Worm (Caenorhabditis elegans) whole organism, young adult: Measurements from ENCODE around the gene npr-29.
A peak's percentile ranks its signal among the peaks of the same experiment; 100 is the strongest.

Experiments
- B0019.2 ChIP-seq: fragments of 200-800 bp; sonication (Bioruptor generic); conservative IDR thresholded peaks from 2 replicates; pipeline ENCODE4 v1.3.6; 2022; ENCODE audit warnings: missing genetic modification reagents, missing genetic modification characterization, missing compliant biosample characterization
- F22D6.2 ChIP-seq: sonication (generic microtip); optimal IDR thresholded peaks from 2 replicates; lab custom pipeline; 2016; ENCODE audit warnings: mild to moderate bottlenecking, missing genetic modification characterization, missing compliant biosample characterization
- F23B12.7 ChIP-seq: sonication (generic microtip); optimal IDR thresholded peaks from 2 replicates; lab custom pipeline; 2017; ENCODE audit warnings: missing genetic modification characterization, mild to moderate bottlenecking, missing compliant biosample characterization, antibody characterized with exemption, moderate library complexity; ENCODE audit not compliant: insufficient read depth
- F37B4.10 ChIP-seq: fragments of 200-800 bp; sonication (Bioruptor generic); IDR thresholded peaks from 2 replicates; pipeline ENCODE4 v1.3.6; 2022; ENCODE audit warnings: missing genetic modification characterization, missing compliant biosample characterization
- F52B5.7 ChIP-seq: sonication (generic microtip); optimal IDR thresholded peaks from 2 replicates; lab custom pipeline; 2016; ENCODE audit warnings: mild to moderate bottlenecking, missing genetic modification characterization, missing compliant biosample characterization
- F57A8.1 ChIP-seq: fragments of 200-800 bp; sonication (Bioruptor generic); optimal IDR thresholded peaks from 2 replicates; lab custom pipeline; 2018; ENCODE audit warnings: mild to moderate bottlenecking, missing genetic modification characterization, moderate library complexity, missing compliant biosample characterization
- F57C9.4 ChIP-seq: sonication (generic microtip); optimal IDR thresholded peaks from 2 replicates; lab custom pipeline; 2017; ENCODE audit warnings: mild to moderate bottlenecking, missing genetic modification characterization, missing compliant biosample characterization
- Y67H2A.10 ChIP-seq: fragments of 200-800 bp; sonication (Bioruptor generic); conservative IDR thresholded peaks from 2 replicates; pipeline ENCODE4 v1.3.6; 2022; ENCODE audit warnings: missing genetic modification reagents, missing genetic modification characterization, missing compliant biosample characterization
- Y79H2A.3 ChIP-seq: fragments of 200-800 bp; sonication (Bioruptor generic); conservative IDR thresholded peaks from 2 replicates; pipeline ENCODE4 v1.3.6; 2022; ENCODE audit warnings: missing genetic modification reagents, missing genetic modification characterization, missing compliant biosample characterization
- akir-1 ChIP-seq: fragments of 200-800 bp; sonication (Bioruptor generic); optimal IDR thresholded peaks from 2 replicates; lab custom pipeline; 2018; ENCODE audit warnings: mild to moderate bottlenecking, missing genetic modification characterization, moderate library complexity, missing compliant biosample characterization
- athp-1 ChIP-seq: sonication (generic microtip); optimal IDR thresholded peaks from 2 replicates; lab custom pipeline; 2017; ENCODE audit warnings: mild to moderate bottlenecking, missing genetic modification characterization, missing compliant biosample characterization
- attf-3 ChIP-seq: fragments of 200-800 bp; sonication (Bioruptor generic); conservative IDR thresholded peaks from 2 replicates; pipeline ENCODE4 v1.3.6; 2022; ENCODE audit warnings: missing genetic modification reagents, missing genetic modification characterization, missing compliant biosample characterization
- bed-2 ChIP-seq: fragments of 200-800 bp; sonication (Bioruptor generic); IDR thresholded peaks from 2 replicates; pipeline ENCODE4 v1.3.6; 2022; ENCODE audit warnings: missing genetic modification reagents, missing genetic modification characterization, missing compliant biosample characterization
- die-1 ChIP-seq: sonication (generic microtip); optimal IDR thresholded peaks from 2 replicates; lab custom pipeline; 2016; ENCODE audit warnings: missing genotype, mild to moderate bottlenecking, missing genetic modification characterization, missing compliant biosample characterization
- dpl-1 ChIP-seq: fragments of 150-350 bp; optimal IDR thresholded peaks from 2 replicates; lab custom pipeline; 2014; ENCODE audit warnings: missing biosample characterization, missing genetic modification reagents, missing genetic modification characterization
- efl-1 ChIP-seq: fragments of 150-350 bp; optimal IDR thresholded peaks from 2 replicates; lab custom pipeline; 2014; ENCODE audit warnings: missing biosample characterization, missing genetic modification reagents, missing genetic modification characterization
- ekl-4 ChIP-seq: fragments of 200-800 bp; sonication (Bioruptor generic); IDR thresholded peaks from 2 replicates; pipeline ENCODE4 v1.3.6; 2022; ENCODE audit warnings: missing genetic modification reagents, missing genetic modification characterization, missing compliant biosample characterization
- fkh-3 ChIP-seq: sonication (generic microtip); optimal IDR thresholded peaks from 2 replicates; lab custom pipeline; 2016; ENCODE audit warnings: mild to moderate bottlenecking, missing genetic modification characterization, missing compliant biosample characterization
- gei-17 ChIP-seq: fragments of 200-800 bp; sonication (Bioruptor generic); optimal IDR thresholded peaks from 2 replicates; lab custom pipeline; 2018; ENCODE audit warnings: mild to moderate bottlenecking, missing genetic modification characterization, missing compliant biosample characterization
- hlh-12 ChIP-seq: sonication (generic microtip); optimal IDR thresholded peaks from 2 replicates; lab custom pipeline; 2016; ENCODE audit warnings: missing genetic modification characterization, missing compliant biosample characterization
- hlh-26 ChIP-seq: fragments of 200-800 bp; sonication (Bioruptor generic); conservative IDR thresholded peaks from 2 replicates; pipeline ENCODE4 v1.3.6; 2022; ENCODE audit warnings: missing genetic modification reagents, missing genetic modification characterization, missing compliant biosample characterization
- hmg-20 ChIP-seq: fragments of 200-800 bp; sonication (Bioruptor generic); IDR thresholded peaks from 2 replicates; pipeline ENCODE4 v1.3.6; 2022; ENCODE audit warnings: missing genetic modification reagents, missing genetic modification characterization, missing compliant biosample characterization
- hsf-1 ChIP-seq: fragments of 200-800 bp; sonication (Bioruptor generic); IDR thresholded peaks from 2 replicates; pipeline ENCODE4 v1.3.6; 2022; ENCODE audit warnings: missing genetic modification reagents, missing genetic modification characterization, missing compliant biosample characterization
- let-526 ChIP-seq: fragments of 200-800 bp; sonication (Bioruptor generic); IDR thresholded peaks from 2 replicates; pipeline ENCODE4 v1.3.6; 2022; ENCODE audit warnings: missing genetic modification reagents, missing genetic modification characterization, missing compliant biosample characterization
- lsl-1 ChIP-seq: fragments of 200-800 bp; sonication (Bioruptor generic); optimal IDR thresholded peaks from 2 replicates; lab custom pipeline; 2018; ENCODE audit warnings: mild to moderate bottlenecking, missing genetic modification characterization, moderate library complexity, missing compliant biosample characterization
- lsy-27 ChIP-seq: sonication (generic microtip); optimal IDR thresholded peaks from 2 replicates; lab custom pipeline; 2017; ENCODE audit warnings: missing genetic modification characterization, mild to moderate bottlenecking, missing compliant biosample characterization, antibody characterized with exemption, missing genotype, borderline replicate concordance; ENCODE audit not compliant: insufficient read depth
- mcd-1 ChIP-seq: fragments of 200-800 bp; sonication (Bioruptor generic); IDR thresholded peaks from 2 replicates; pipeline ENCODE4 v1.3.6; 2022; ENCODE audit warnings: missing genetic modification reagents, missing genetic modification characterization, missing compliant biosample characterization
- mel-28 ChIP-seq: sonication (generic microtip); optimal IDR thresholded peaks from 2 replicates; lab custom pipeline; 2016; ENCODE audit warnings: borderline replicate concordance, mild to moderate bottlenecking, missing genetic modification characterization, missing compliant biosample characterization
- nhr-120 ChIP-seq: fragments of 200-800 bp; sonication (Bioruptor generic); IDR thresholded peaks from 2 replicates; pipeline ENCODE4 v1.3.6; 2022; ENCODE audit warnings: missing genetic modification characterization, missing compliant biosample characterization
- nhr-90 ChIP-seq: sonication (generic microtip); optimal IDR thresholded peaks from 2 replicates; lab custom pipeline; 2016; ENCODE audit warnings: missing genotype, mild to moderate bottlenecking, missing genetic modification characterization, missing compliant biosample characterization
- rcor-1 ChIP-seq: fragments of 200-800 bp; sonication (Bioruptor generic); IDR thresholded peaks from 2 replicates; pipeline ENCODE4 v1.3.6; 2022; ENCODE audit warnings: missing genetic modification reagents, missing genetic modification characterization, missing compliant biosample characterization
- rpc-1 ChIP-seq, 2 experiments: fragments of 150-350 bp in 1 of 2; sonication (generic microtip) in 1 of 2; optimal IDR thresholded peaks; 2 replicates each; lab custom pipeline; 2014 to 2018; ENCODE audit warnings: missing biosample characterization in 1 of 2, missing genetic modification characterization in 1 of 2, missing genetic modification reagents in 1 of 2, missing genotype in 1 of 2
- snpc-3.4 ChIP-seq: sonication (generic microtip); optimal IDR thresholded peaks from 2 replicates; lab custom pipeline; 2017; ENCODE audit warnings: missing genetic modification characterization, mild to moderate bottlenecking, missing compliant biosample characterization, antibody characterized with exemption, moderate library complexity, missing genotype, missing genetic modification reagents
- snpc-4 ChIP-seq, 5 experiments: fragments of 150-350 bp in 1 of 5; sonication (generic microtip) in 4 of 5; optimal IDR thresholded peaks; 2 replicates each; lab custom pipeline; 2014 to 2018; ENCODE audit warnings: missing genetic modification characterization in 5 of 5, missing biosample characterization in 3 of 5, antibody characterized with exemption in 2 of 5, mild to moderate bottlenecking in 2 of 5, missing compliant biosample characterization in 2 of 5, missing genotype in 2 of 5, moderate library complexity in 2 of 5, missing genetic modification reagents in 1 of 5
- tbx-9 ChIP-seq: sonication (generic microtip); optimal IDR thresholded peaks from 2 replicates; lab custom pipeline; 2016; ENCODE audit warnings: borderline replicate concordance, missing genetic modification characterization, inconsistent platforms, missing compliant biosample characterization
- tlf-1 ChIP-seq: fragments of 200-800 bp; sonication (Bioruptor generic); optimal IDR thresholded peaks from 2 replicates; lab custom pipeline; 2018; ENCODE audit warnings: mild to moderate bottlenecking, missing genetic modification characterization, missing compliant biosample characterization
- unc-130 ChIP-seq: sonication (generic microtip); optimal IDR thresholded peaks from 2 replicates; lab custom pipeline; 2016; ENCODE audit warnings: missing genetic modification reagents, missing genetic modification characterization, missing compliant biosample characterization
- ztf-18 ChIP-seq: sonication (generic microtip); optimal IDR thresholded peaks from 2 replicates; lab custom pipeline; 2016; ENCODE audit warnings: missing genotype, mild to moderate bottlenecking, missing genetic modification characterization, missing compliant biosample characterization
- ztf-22 ChIP-seq: fragments of 200-800 bp; sonication (Bioruptor generic); optimal IDR thresholded peaks from 2 replicates; lab custom pipeline; 2018; ENCODE audit warnings: mild to moderate bottlenecking, missing genetic modification characterization, moderate library complexity, missing compliant biosample characterization

Gene npr-29

DNA sequence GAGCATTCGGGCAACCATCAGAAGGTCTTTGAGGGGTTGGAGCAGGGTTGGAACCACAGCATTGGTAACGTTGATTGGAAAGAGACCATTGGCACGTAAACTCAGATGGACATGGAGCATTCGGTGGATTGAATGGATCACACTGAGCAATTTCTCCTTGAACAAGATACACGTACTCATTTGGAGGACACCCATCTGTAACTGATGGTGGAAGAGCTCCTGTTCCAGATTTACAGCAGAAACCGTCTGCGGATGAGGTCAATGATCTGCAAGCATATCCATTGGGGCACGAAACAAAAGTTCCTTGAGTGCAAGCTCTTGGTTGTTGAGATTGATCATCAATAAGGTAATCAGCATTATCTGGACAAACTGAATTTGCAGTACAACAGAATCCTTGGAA is 13.3 kb downstream of the npr-29 start:
- TF ChIP-seq hsf-1 (GFP tag; lab: Robert Waterston, UW) (no peak), fkh-3 (tag; lab: Kevin White, UChicago) (no peak), die-1 (no peak), attf-3 (GFP tag; lab: Robert Waterston, UW) (no peak), mel-28 (tag; lab: Kevin White, UChicago) (no peak), akir-1 (no peak), ekl-4 (GFP tag; lab: Robert Waterston, UW) (no peak), bed-2 (GFP tag; lab: Robert Waterston, UW) (no peak)
- TF ChIP-seq, all 124 proteins: peak for 0

DNA sequence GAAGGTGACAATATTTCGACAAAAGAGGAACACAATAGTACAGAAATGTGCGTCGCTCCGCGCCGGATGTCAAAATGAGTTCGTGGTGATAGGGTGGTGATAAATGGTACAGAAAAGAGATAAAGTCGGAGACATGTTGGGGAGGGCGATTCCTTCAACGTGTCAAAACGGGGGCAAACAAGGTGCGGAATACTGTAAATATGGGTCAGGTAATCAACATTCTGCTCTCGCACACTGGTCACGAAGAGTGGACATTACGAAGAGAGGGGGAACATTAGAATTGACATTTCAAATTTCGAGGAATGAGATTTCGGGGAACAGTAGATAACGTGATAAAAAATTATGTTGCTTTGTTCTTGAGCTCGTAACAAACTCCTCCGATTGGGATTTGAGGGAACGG is 15.7 kb downstream of the npr-29 start, which contains the start of gene ZC84.6:
TSS of gene ZC84.6 (minus strand) at position 101 of the 400 bp plus-strand sequence.
- TF ChIP-seq rpc-1 (optimal IDR thresholded peaks at IDR 0.05; lab: Kevin White, UChicago) (no peak), rpc-1 (tag; optimal IDR thresholded peaks at IDR 0.05; lab: Kevin White, UChicago) (no peak), hmg-20 (no peak), ztf-18 (tag; lab: Kevin White, UChicago) (no peak), nhr-120 (no peak), hlh-26 (GFP tag; lab: Robert Waterston, UW) (no peak)

DNA sequence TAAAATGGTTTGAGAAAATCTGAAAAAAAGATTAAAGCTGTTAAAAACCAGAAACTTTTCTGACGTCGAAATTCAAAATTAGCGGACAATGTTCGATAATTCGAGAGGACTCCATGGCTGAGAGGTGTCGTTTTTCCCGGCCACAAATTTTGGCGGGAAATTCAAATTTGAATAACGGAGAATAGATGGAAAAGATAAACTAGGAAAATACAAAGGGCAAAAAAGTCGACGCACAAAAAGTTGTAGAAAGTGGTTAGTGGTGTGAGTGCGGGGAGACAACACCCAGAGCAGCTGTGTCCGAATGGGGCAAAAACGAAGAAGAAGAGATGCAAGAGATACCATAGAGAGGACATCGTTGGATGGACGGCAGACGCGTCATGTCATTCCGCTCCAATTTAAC is 24.2 kb downstream of the npr-29 start, which contains the start of gene cls-3:
TSS of gene cls-3 (minus strand) at position 19 of the 400 bp plus-strand sequence.
- peak; percentile 24; the same call in 1 of the 2 replicates for TF ChIP-seq mcd-1 (GFP tag; lab: Robert Waterston, UW)
- peak; percentile 64 for TF ChIP-seq dpl-1 (GFP tag; lab: Kevin White, UChicago)
- TF ChIP-seq F37B4.10: no peak
- peak; percentile 68 for TF ChIP-seq efl-1 (GFP tag; lab: Kevin White, UChicago)
- no peak for TF ChIP-seq F23B12.7
- TF ChIP-seq, all 124 proteins: peak for 3

- TF ChIP-seq Y79H2A.3 (GFP tag; lab: Robert Waterston, UW) (no peak), F57A8.1 (GFP tag; lab: Kevin White, UChicago) (no peak), snpc-4 (GFP tag; optimal IDR thresholded peaks at IDR 0.05; lab: Kevin White, UChicago) (no peak), snpc-4 (tag; optimal IDR thresholded peaks at IDR 0.05; lab: Kevin White, UChicago) (no peak), tlf-1 (GFP tag; lab: Kevin White, UChicago) (no peak), hlh-26 (GFP tag; lab: Robert Waterston, UW) (no peak), let-526 (no peak)
- TF ChIP-seq, all 124 proteins: peak for 0
These were observed 29.5 kb downstream of the npr-29 start, which contains the start of gene ZC84.7 for ce11 chrIII:9185722-9186121. TSS of gene ZC84.7 (plus strand) at chrIII:9186022.

ce11 chrIII:9181246-9181645 is 34.0 kb downstream of the npr-29 start, which contains the start of gene tax-4:
TSS of gene tax-4 (plus strand) at chrIII:9181546.
- TF ChIP-seq F22D6.2 (tag; lab: Kevin White, UChicago): no peak

DNA sequence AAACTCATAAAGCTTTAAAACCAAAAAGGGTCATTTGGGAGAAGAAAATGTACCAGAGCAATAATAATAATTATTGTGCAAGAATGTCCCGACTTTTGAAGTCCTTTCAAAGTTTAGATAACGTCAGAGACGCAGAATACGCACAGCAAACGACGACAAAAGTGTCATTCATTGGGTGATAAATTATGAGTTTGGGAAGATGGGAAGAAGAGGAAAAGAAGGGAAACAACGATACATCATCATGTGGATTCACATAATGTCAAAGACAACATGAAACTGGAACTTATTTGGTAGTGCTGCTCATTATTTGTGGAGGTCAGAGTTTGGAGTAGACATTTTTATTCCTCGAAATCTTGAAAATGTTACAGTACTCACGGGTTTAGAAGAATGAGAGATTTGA is 37.4 kb downstream of the npr-29 start:
- TF ChIP-seq ztf-22: no peak
- no peak for TF ChIP-seq F57A8.1 (GFP tag; lab: Kevin White, UChicago)
- no peak for TF ChIP-seq tbx-9 (tag; lab: Kevin White, UChicago)
- TF ChIP-seq gei-17: no peak
- no peak for TF ChIP-seq rcor-1 (GFP tag; lab: Robert Waterston, UW)
- TF ChIP-seq snpc-3.4: no peak
- no peak for TF ChIP-seq unc-130
- no peak for TF ChIP-seq lsl-1 (GFP tag; lab: Kevin White, UChicago)
- TF ChIP-seq F57C9.4: no peak
- no peak for TF ChIP-seq dpl-1 (GFP tag; lab: Kevin White, UChicago)
- no peak for TF ChIP-seq F52B5.7 (tag; lab: Kevin White, UChicago)
- no peak for TF ChIP-seq athp-1 (tag; lab: Kevin White, UChicago)
- no peak for TF ChIP-seq nhr-90 (tag; lab: Kevin White, UChicago)
- TF ChIP-seq lsy-27 (tag; lab: Kevin White, UChicago): no peak
- no peak for TF ChIP-seq Y67H2A.10
- TF ChIP-seq B0019.2 (GFP tag; lab: Robert Waterston, UW): no peak
- no peak for TF ChIP-seq hlh-12 (tag; lab: Kevin White, UChicago)
